Fruit fly (Drosophila melanogaster): Measurements from ENCODE around the gene CG13060.

The CG13060 gene

dm6 chr3L:16319399-16319906 lies at the start of gene CG13060, which contains the start of gene CG13041:
Gene CG13060, plus strand, starts transcription at chr3L:16319856.
Gene CG13041, minus strand, starts transcription at chr3L:16319526.
- no peak for TF ChIP-seq br (GFP tag; optimal IDR thresholded peaks at IDR 0.05)
- no peak for TF ChIP-seq fru (GFP tag; optimal IDR thresholded peaks at IDR 0.05)
- TF ChIP-seq dmrt93B (GFP tag; optimal IDR thresholded peaks at IDR 0.05): no peak

- TF ChIP-seq CG9705 (GFP tag; optimal IDR thresholded peaks at IDR 0.05) (no peak), Myc (optimal IDR thresholded peaks at IDR 0.05) (no peak), N (GFP tag; optimal IDR thresholded peaks at IDR 0.05) (no peak), Mio (GFP tag; optimal IDR thresholded peaks at IDR 0.05) (no peak), Hnf4 (GFP tag; optimal IDR thresholded peaks at IDR 0.05) (no peak), foxo (GFP tag; optimal IDR thresholded peaks at IDR 0.05) (no peak), HLH106 (tag; optimal IDR thresholded peaks at IDR 0.05) (no peak), usp (GFP tag; optimal IDR thresholded peaks at IDR 0.05) (no peak), Abd-B (GFP tag; optimal IDR thresholded peaks at IDR 0.05) (no peak), sv (GFP tag; optimal IDR thresholded peaks at IDR 0.05) (no peak), CG32264 (GFP tag; optimal IDR thresholded peaks at IDR 0.05) (no peak), brk (GFP tag; optimal IDR thresholded peaks at IDR 0.05) (no peak), ey (GFP tag; optimal IDR thresholded peaks at IDR 0.05) (no peak), br (GFP tag; optimal IDR thresholded peaks at IDR 0.05) (no peak), GATAd (GFP tag; optimal IDR thresholded peaks at IDR 0.05) (no peak), lola (GFP tag; optimal IDR thresholded peaks at IDR 0.05) (no peak), Jra (GFP tag; optimal IDR thresholded peaks at IDR 0.05) (no peak), jim (GFP tag; optimal IDR thresholded peaks at IDR 0.05) (no peak)
These were observed 48.8 kb upstream of the CG13060 start, which contains the start of the genes CG34248 and CG13067 for dm6 chr3L:16270802-16271332. Gene CG34248, minus strand, starts transcription at chr3L:16270902. Gene CG13067, plus strand, starts transcription at chr3L:16271282.

- TF ChIP-seq Abd-B (GFP tag; optimal IDR thresholded peaks at IDR 0.05) (no peak), Vsx2 (GFP tag; optimal IDR thresholded peaks at IDR 0.05; ENCODE audit: partially characterized antibody) (no peak), Myc (optimal IDR thresholded peaks at IDR 0.05) (no peak), rgr (GFP tag; optimal IDR thresholded peaks at IDR 0.05) (no peak), woc (GFP tag; optimal IDR thresholded peaks at IDR 0.05) (no peak), dsf (GFP tag; optimal IDR thresholded peaks at IDR 0.05; ENCODE audit: borderline replicate concordance) (no peak), h (GFP tag; optimal IDR thresholded peaks at IDR 0.05) (no peak), Hnf4 (GFP tag; optimal IDR thresholded peaks at IDR 0.05) (no peak), dmrt93B (GFP tag; optimal IDR thresholded peaks at IDR 0.05) (no peak), OdsH (GFP tag; optimal IDR thresholded peaks at IDR 0.05) (no peak), Sp1 (GFP tag; optimal IDR thresholded peaks at IDR 0.05) (no peak), CG32264 (GFP tag; optimal IDR thresholded peaks at IDR 0.05) (no peak), Hr78 (GFP tag; optimal IDR thresholded peaks at IDR 0.05) (no peak)
These were observed 47.2 kb upstream of the CG13060 start, which contains the start of gene CG13066 for dm6 chr3L:16272338-16272959. Gene CG13066, plus strand, starts transcription at chr3L:16272909.

dm6 chr3L:16275391-16276017 lies 44.2 kb upstream of the CG13060 start:
- TF ChIP-seq Myc (optimal IDR thresholded peaks at IDR 0.05): no peak

- no peak for TF ChIP-seq foxo (GFP tag; optimal IDR thresholded peaks at IDR 0.05)
- TF ChIP-seq br (GFP tag; optimal IDR thresholded peaks at IDR 0.05): no peak
- no peak for TF ChIP-seq HLH106 (tag; optimal IDR thresholded peaks at IDR 0.05)
- no peak for TF ChIP-seq dsf (GFP tag; optimal IDR thresholded peaks at IDR 0.05; ENCODE audit: borderline replicate concordance)
- no peak for TF ChIP-seq lola (GFP tag; optimal IDR thresholded peaks at IDR 0.05)
- no peak for TF ChIP-seq sage (GFP tag; optimal IDR thresholded peaks at IDR 0.05)
- no peak for TF ChIP-seq N (GFP tag; optimal IDR thresholded peaks at IDR 0.05)
- TF ChIP-seq usp (GFP tag; optimal IDR thresholded peaks at IDR 0.05): no peak
- no peak for TF ChIP-seq psq (GFP tag; optimal IDR thresholded peaks at IDR 0.05)
- TF ChIP-seq Rel (GFP tag; optimal IDR thresholded peaks at IDR 0.05): no peak
- TF ChIP-seq Rel (tag; optimal IDR thresholded peaks at IDR 0.05): no peak
- no peak for TF ChIP-seq tai (GFP tag; optimal IDR thresholded peaks at IDR 0.05)
- TF ChIP-seq Abd-B (GFP tag; optimal IDR thresholded peaks at IDR 0.05): no peak
- TF ChIP-seq fru (GFP tag; optimal IDR thresholded peaks at IDR 0.05): no peak
- TF ChIP-seq Sp1 (GFP tag; optimal IDR thresholded peaks at IDR 0.05): no peak
- no peak for TF ChIP-seq GATAd (GFP tag; optimal IDR thresholded peaks at IDR 0.05)
These were observed 42.5 kb upstream of the CG13060 start, which contains the start of gene CG13065 for dm6 chr3L:16277135-16277534. Gene CG13065, plus strand, starts transcription at chr3L:16277435.

Measured in whole organism, wandering third instar larva.